Worm (Caenorhabditis elegans) whole organism, L4 larva: ENCODE measurements around the gene F23F12.13.

Experiments
- D1046.2 ChIP-seq: fragments of 200-800 bp; sonication (Bioruptor generic); IDR thresholded peaks from 2 replicates; pipeline ENCODE4 v1.3.6; 2022; ENCODE audit warnings: missing genetic modification characterization, missing compliant biosample characterization
- Y75B8A.6 ChIP-seq: fragments of 200-800 bp; sonication (Bioruptor generic); IDR thresholded peaks from 2 replicates; pipeline ENCODE4 v1.3.6; 2022; ENCODE audit warnings: missing genetic modification reagents, missing genetic modification characterization, missing compliant biosample characterization
- ZK546.5 ChIP-seq, 2 experiments: sonication (generic microtip); optimal IDR thresholded peaks; 2 replicates each; lab custom pipeline; 2017; ENCODE audit warnings: missing biosample characterization in 2 of 2, missing genetic modification characterization in 2 of 2
- ceh-20 ChIP-seq: fragments of 200-800 bp; sonication (Bioruptor generic); IDR thresholded peaks from 2 replicates; pipeline ENCODE4 v1.3.6; 2022; ENCODE audit warnings: missing genetic modification reagents, missing genetic modification characterization, missing compliant biosample characterization
- egl-43 ChIP-seq: fragments of 200-800 bp; sonication (Bioruptor generic); IDR thresholded peaks from 2 replicates; pipeline ENCODE4 v1.3.6; 2022; ENCODE audit warnings: missing genetic modification reagents, missing genetic modification characterization, missing compliant biosample characterization
- nhr-237 ChIP-seq: sonication (generic microtip); optimal IDR thresholded peaks from 2 replicates; lab custom pipeline; 2017; ENCODE audit warnings: missing biosample characterization, missing genetic modification characterization
- nhr-28 ChIP-seq: fragments of 150-350 bp; optimal IDR thresholded peaks from 2 replicates; lab custom pipeline; 2014; ENCODE audit warnings: missing biosample characterization, missing genetic modification characterization
- nhr-76 ChIP-seq: fragments of 150-350 bp; optimal IDR thresholded peaks from 2 replicates; lab custom pipeline; 2014; ENCODE audit warnings: missing biosample characterization, missing genetic modification characterization
- pqm-1 ChIP-seq: sonication (generic microtip); optimal IDR thresholded peaks from 2 replicates; lab custom pipeline; 2017; ENCODE audit warnings: missing biosample characterization, missing genetic modification characterization
- skn-1 ChIP-seq: fragments of 150-350 bp; optimal IDR thresholded peaks from 2 replicates; lab custom pipeline; 2014; ENCODE audit warnings: missing biosample characterization, missing genetic modification characterization
- vab-7 ChIP-seq: fragments of 200-800 bp; sonication (Bioruptor generic); IDR thresholded peaks from 2 replicates; pipeline ENCODE4 v1.3.6; 2022; ENCODE audit warnings: missing genetic modification reagents, missing genetic modification characterization, missing compliant biosample characterization

DNA sequence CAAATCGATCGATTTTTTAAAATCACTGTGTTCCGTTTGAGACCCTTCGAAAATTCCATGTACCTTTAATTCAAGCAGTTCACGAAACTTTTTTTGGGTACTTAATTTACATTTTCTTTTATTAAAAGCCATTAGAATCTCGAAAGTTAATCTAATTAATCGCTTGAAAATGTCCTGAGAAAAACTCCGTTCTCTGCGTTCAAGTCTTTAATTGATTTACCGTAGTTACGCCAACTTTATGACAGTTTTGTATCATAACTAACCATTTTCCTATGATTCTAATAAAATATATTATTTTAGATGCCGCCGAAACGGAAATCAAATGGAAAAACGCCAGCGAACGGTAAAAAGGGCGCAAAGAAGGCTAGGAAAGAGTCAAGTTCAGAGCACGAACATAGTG, 41.3 kb upstream of the F23F12.13 start, which contains the start of gene jhdm-1:
- TF ChIP-seq vab-7 (GFP tag; lab: Robert Waterston, UW): no peak
- TF ChIP-seq D1046.2 (GFP tag; lab: Robert Waterston, UW): no peak
- TF ChIP-seq nhr-237: no peak
- no peak for TF ChIP-seq Y75B8A.6 (GFP tag; lab: Robert Waterston, UW)
- TF ChIP-seq skn-1 (tag; lab: Kevin White, UChicago): no peak
- no peak for TF ChIP-seq nhr-28 (tag; lab: Kevin White, UChicago)
- TF ChIP-seq nhr-76 (tag; lab: Kevin White, UChicago): no peak
- TF ChIP-seq ceh-20 (GFP tag; lab: Robert Waterston, UW): no peak
- no peak for TF ChIP-seq egl-43 (GFP tag; lab: Robert Waterston, UW)
- no peak for TF ChIP-seq ZK546.5 (tag; optimal IDR thresholded peaks at IDR 0.05; lab: Kevin White, UChicago)
- no peak for TF ChIP-seq pqm-1
